Worm (Caenorhabditis elegans) whole organism, L4 larva: ENCODE data around the gene acc-1.

Experiments used
- aha-1 ChIP-seq: fragments of 150-350 bp; peaks from one replicate; lab custom pipeline; 2014; ENCODE audit warnings: missing biosample characterization, missing genetic modification characterization
- fkh-10 ChIP-seq: fragments of 150-350 bp; optimal IDR thresholded peaks from 2 replicates; lab custom pipeline; 2014; ENCODE audit warnings: missing biosample characterization, missing genetic modification reagents, missing genetic modification characterization
- hmg-1.1 ChIP-seq: fragments of 200-800 bp; sonication (Bioruptor generic); IDR thresholded peaks from 2 replicates; pipeline ENCODE4 v1.3.6; 2022; ENCODE audit warnings: missing genetic modification reagents, missing genetic modification characterization, missing compliant biosample characterization
- lin-15B ChIP-seq: fragments of 150-350 bp; sonication (generic microtip); optimal IDR thresholded peaks from 3 replicates; lab custom pipeline; 2014; ENCODE audit warnings: missing biosample characterization, missing genetic modification characterization
- lin-39 ChIP-seq: fragments of 150-350 bp; optimal IDR thresholded peaks from 2 replicates; lab custom pipeline; 2014; ENCODE audit warnings: missing biosample characterization, missing genetic modification reagents, missing genetic modification characterization
- nhr-25 ChIP-seq: sonication (generic microtip); optimal IDR thresholded peaks from 2 replicates; lab custom pipeline; 2017; ENCODE audit warnings: missing genetic modification characterization, mild to moderate bottlenecking, missing compliant biosample characterization, antibody characterized with exemption, moderate library complexity, borderline replicate concordance; ENCODE audit not compliant: insufficient read depth

- TF ChIP-seq hmg-1.1 (GFP tag; lab: Robert Waterston, UW) (no peak), lin-15B (tag; lab: Kevin White, UChicago) (no peak), lin-39 (tag; lab: Kevin White, UChicago) (no peak), aha-1 (peak; percentile 44), fkh-10 (no peak), nhr-25 (no peak)
These were observed 24.8 kb upstream of the acc-1 start for ce11 chrIV:9632966-9633494.
